Fruit fly (Drosophila melanogaster) whole organism, embryonic: ENCODE results near the gene HDAC1.

ENCODE experiments used
- ATbp ChIP-seq: fragments of 200-800 bp; sonication (Bioruptor generic); optimal IDR thresholded peaks from 2 replicates; lab custom pipeline; 2017; ENCODE audit warnings: missing biosample characterization, mild to moderate bottlenecking, missing genetic modification characterization, missing genetic modification reagents
- Atf-2 ChIP-seq: fragments of 200-800 bp; sonication (Bioruptor generic); optimal IDR thresholded peaks from 2 replicates; lab custom pipeline; 2016; ENCODE audit warnings: missing biosample characterization, missing genetic modification characterization
- C15 ChIP-seq: fragments of 200-800 bp; sonication (Bioruptor generic); IDR thresholded peaks from 3 replicates; pipeline ENCODE4 v1.3.6; 2022; ENCODE audit warnings: missing biosample characterization, missing genetic modification characterization
- CG10366 ChIP-seq: fragments of 200-800 bp; sonication (Bioruptor generic); IDR thresholded peaks from 2 replicates; pipeline ENCODE4 v1.3.6; 2022; ENCODE audit warnings: missing biosample characterization, missing genetic modification characterization
- CG10462 ChIP-seq: fragments of 200-800 bp; sonication (Bioruptor generic); optimal IDR thresholded peaks from 2 replicates; lab custom pipeline; 2016; ENCODE audit warnings: missing biosample characterization, missing genetic modification characterization
- CG11560 ChIP-seq: fragments of 200-800 bp; sonication (Bioruptor generic); IDR thresholded peaks from 3 replicates; pipeline ENCODE4 v1.3.6; 2022; ENCODE audit warnings: missing biosample characterization, missing genetic modification characterization
- CG11695 ChIP-seq: fragments of 200-800 bp; sonication (Bioruptor generic); IDR thresholded peaks from 3 replicates; pipeline ENCODE4 v1.3.6; 2022; ENCODE audit warnings: missing biosample characterization, missing genetic modification characterization
- CG12236 ChIP-seq: fragments of 200-800 bp; sonication (Bioruptor generic); optimal IDR thresholded peaks from 2 replicates; lab custom pipeline; 2016; ENCODE audit warnings: missing biosample characterization, missing genetic modification characterization
- CG13296 ChIP-seq: fragments of 200-800 bp; sonication (Bioruptor generic); optimal IDR thresholded peaks from 3 replicates; lab custom pipeline; 2018; ENCODE audit warnings: missing biosample characterization, mild to moderate bottlenecking, missing genetic modification characterization
- CG14965 ChIP-seq: fragments of 200-800 bp; sonication (Bioruptor generic); optimal IDR thresholded peaks from 2 replicates; lab custom pipeline; 2016; ENCODE audit warnings: missing biosample characterization, missing genetic modification characterization, borderline replicate concordance
- CG17361 ChIP-seq: fragments of 200-800 bp; sonication (Bioruptor generic); IDR thresholded peaks from 3 replicates; pipeline ENCODE4 v1.3.6; 2022; ENCODE audit warnings: missing biosample characterization, missing genetic modification characterization
- CG18476 ChIP-seq: fragments of 200-800 bp; sonication (Bioruptor generic); optimal IDR thresholded peaks from 2 replicates; lab custom pipeline; 2016; ENCODE audit warnings: missing biosample characterization, mild to moderate bottlenecking, missing genetic modification characterization
- CG2116 ChIP-seq: fragments of 200-800 bp; sonication (Bioruptor generic); optimal IDR thresholded peaks from 3 replicates; lab custom pipeline; 2018; ENCODE audit warnings: missing biosample characterization, mild to moderate bottlenecking, missing genetic modification characterization
- CG2129 ChIP-seq: fragments of 200-800 bp; sonication (Bioruptor generic); IDR thresholded peaks from 2 replicates; pipeline ENCODE4 v1.3.6; 2022; ENCODE audit warnings: missing biosample characterization, missing genetic modification characterization; ENCODE audit not compliant: partially characterized antibody
- CG2202 ChIP-seq: fragments of 200-800 bp; sonication (Bioruptor generic); optimal IDR thresholded peaks from 2 replicates; lab custom pipeline; 2018; ENCODE audit warnings: missing biosample characterization, mild to moderate bottlenecking, missing genetic modification characterization
- CG31388 ChIP-seq: fragments of 200-800 bp; sonication (Bioruptor generic); optimal IDR thresholded peaks from 2 replicates; lab custom pipeline; 2016; ENCODE audit warnings: missing biosample characterization, missing genetic modification characterization
- CG3407 ChIP-seq: fragments of 200-800 bp; sonication (Bioruptor generic); optimal IDR thresholded peaks from 2 replicates; lab custom pipeline; 2018; ENCODE audit warnings: missing biosample characterization, mild to moderate bottlenecking, missing genetic modification characterization
- CG3847 ChIP-seq: fragments of 200-800 bp; sonication (Bioruptor generic); IDR thresholded peaks from 2 replicates; pipeline ENCODE4 v1.3.6; 2022; ENCODE audit warnings: missing biosample characterization, missing genetic modification characterization
- CG6689 ChIP-seq: fragments of 200-800 bp; sonication (Bioruptor generic); IDR thresholded peaks from 2 replicates; pipeline ENCODE4 v1.3.6; 2022; ENCODE audit warnings: missing biosample characterization, missing genetic modification characterization
- CG9215 ChIP-seq: fragments of 200-800 bp; sonication (Bioruptor generic); IDR thresholded peaks from 2 replicates; pipeline ENCODE4 v1.3.6; 2022; ENCODE audit warnings: missing biosample characterization, missing genetic modification characterization
- CoRest ChIP-seq: fragments of 200-800 bp; sonication (Bioruptor generic); optimal IDR thresholded peaks from 3 replicates; lab custom pipeline; 2018; ENCODE audit warnings: missing biosample characterization, mild to moderate bottlenecking, missing genetic modification characterization, moderate library complexity
- Hsf ChIP-seq: fragments of 200-800 bp; sonication (Bioruptor generic); optimal IDR thresholded peaks from 3 replicates; lab custom pipeline; 2016; ENCODE audit warnings: missing biosample characterization, missing genetic modification characterization
- NK7.1 ChIP-seq: fragments of 200-800 bp; sonication (Bioruptor generic); optimal IDR thresholded peaks from 3 replicates; lab custom pipeline; 2016; ENCODE audit warnings: missing biosample characterization, missing genetic modification characterization
- Oaz ChIP-seq: fragments of 200-800 bp; sonication (Bioruptor generic); IDR thresholded peaks from 2 replicates; pipeline ENCODE4 v1.3.6; 2022; ENCODE audit warnings: missing biosample characterization, missing genetic modification characterization
- Poxn ChIP-seq: fragments of 200-800 bp; sonication (Bioruptor generic); IDR thresholded peaks from 2 replicates; pipeline ENCODE4 v1.3.6; 2022; ENCODE audit warnings: missing biosample characterization, missing genetic modification characterization
- Taf1 ChIP-seq: fragments of 200-800 bp; sonication (Bioruptor generic); IDR thresholded peaks from 2 replicates; pipeline ENCODE4 v1.3.6; 2022; ENCODE audit warnings: missing biosample characterization, missing genetic modification characterization
- Usf ChIP-seq: fragments of 200-800 bp; sonication (Bioruptor generic); optimal IDR thresholded peaks from 2 replicates; lab custom pipeline; 2017; ENCODE audit warnings: missing genotype, missing biosample characterization, missing genetic modification characterization
- Xrp1 ChIP-seq: fragments of 200-800 bp; sonication (Bioruptor generic); IDR thresholded peaks from 2 replicates; pipeline ENCODE4 v1.3.6; 2022; ENCODE audit warnings: missing biosample characterization, missing genetic modification characterization
- al ChIP-seq: fragments of 200-800 bp; sonication (Bioruptor generic); IDR thresholded peaks from 2 replicates; pipeline ENCODE4 v1.3.6; 2022; ENCODE audit warnings: missing biosample characterization, missing genetic modification characterization
- az2 ChIP-seq: fragments of 200-800 bp; sonication (Bioruptor generic); optimal IDR thresholded peaks from 3 replicates; lab custom pipeline; 2016; ENCODE audit warnings: missing biosample characterization, missing genetic modification characterization
- cwo ChIP-seq: fragments of 200-800 bp; sonication (Bioruptor generic); optimal IDR thresholded peaks from 3 replicates; lab custom pipeline; 2017; ENCODE audit warnings: missing biosample characterization, missing genetic modification characterization, mild to moderate bottlenecking, moderate library complexity, missing genetic modification reagents
- dan ChIP-seq: fragments of 200-800 bp; sonication (Bioruptor generic); IDR thresholded peaks from 2 replicates; pipeline ENCODE4 v1.3.6; 2022; ENCODE audit warnings: missing biosample characterization, missing genetic modification characterization
- dati ChIP-seq: fragments of 200-800 bp; sonication (Bioruptor generic); IDR thresholded peaks from 2 replicates; pipeline ENCODE4 v1.3.6; 2022; ENCODE audit warnings: missing biosample characterization, missing genetic modification characterization
- dmrt99B ChIP-seq: fragments of 200-800 bp; sonication (Bioruptor generic); optimal IDR thresholded peaks from 2 replicates; lab custom pipeline; 2018; ENCODE audit warnings: missing biosample characterization, mild to moderate bottlenecking, missing genetic modification characterization, moderate library complexity
- gsb-n ChIP-seq: fragments of 200-800 bp; sonication (Bioruptor generic); optimal IDR thresholded peaks from 3 replicates; lab custom pipeline; 2018; ENCODE audit warnings: missing biosample characterization, mild to moderate bottlenecking, missing genetic modification characterization
- ham ChIP-seq: fragments of 200-800 bp; sonication (Bioruptor generic); IDR thresholded peaks from 2 replicates; pipeline ENCODE4 v1.3.6; 2022; ENCODE audit warnings: missing biosample characterization, missing genetic modification characterization
- hb ChIP-seq: fragments of 200-800 bp; sonication (Bioruptor generic); IDR thresholded peaks from 3 replicates; pipeline ENCODE4 v1.3.6; 2022; ENCODE audit warnings: missing biosample characterization, missing genetic modification characterization; ENCODE audit not compliant: partially characterized antibody
- kah ChIP-seq: fragments of 200-800 bp; sonication (Bioruptor generic); optimal IDR thresholded peaks from 2 replicates; lab custom pipeline; 2018; ENCODE audit warnings: missing biosample characterization, mild to moderate bottlenecking, missing genetic modification characterization
- lmd ChIP-seq: fragments of 200-800 bp; sonication (Bioruptor generic); IDR thresholded peaks from 2 replicates; pipeline ENCODE4 v1.3.6; 2022; ENCODE audit warnings: missing biosample characterization, missing genetic modification characterization
- nau ChIP-seq: fragments of 200-800 bp; sonication (Bioruptor generic); optimal IDR thresholded peaks from 3 replicates; lab custom pipeline; 2017; ENCODE audit warnings: missing biosample characterization, mild to moderate bottlenecking, missing genetic modification characterization, missing genetic modification reagents
- oc ChIP-seq: fragments of 200-800 bp; sonication (Bioruptor generic); optimal IDR thresholded peaks from 2 replicates; lab custom pipeline; 2018; ENCODE audit warnings: missing biosample characterization, mild to moderate bottlenecking, missing genetic modification characterization, moderate library complexity
- pfk ChIP-seq: fragments of 200-800 bp; sonication (Bioruptor generic); optimal IDR thresholded peaks from 2 replicates; lab custom pipeline; 2018; ENCODE audit warnings: missing biosample characterization, mild to moderate bottlenecking, missing genetic modification characterization, moderate library complexity
- phol ChIP-seq: fragments of 200-800 bp; sonication (Bioruptor generic); optimal IDR thresholded peaks from 3 replicates; lab custom pipeline; 2018; ENCODE audit warnings: missing biosample characterization, mild to moderate bottlenecking, missing genetic modification characterization, moderate library complexity
- pnt ChIP-seq: fragments of 200-800 bp; sonication (Bioruptor generic); optimal IDR thresholded peaks from 3 replicates; lab custom pipeline; 2016; ENCODE audit warnings: missing biosample characterization, missing genetic modification characterization
- prd ChIP-seq, 3 experiments: fragments of >200 bp in 2 of 3; fragments of 200-800 bp in 1 of 3; sonication (Bioruptor generic) in 1 of 3; optimal IDR thresholded peaks in 2 of 3; IDR thresholded peaks in 1 of 3; 2 replicates in 2 of 3; 3 replicates in 1 of 3; pipeline versions ENCODE4 v1.3.6 to Lab custom; 2017 to 2022; ENCODE audit warnings: missing biosample characterization in 1 of 3, missing genetic modification characterization in 1 of 3
- rib ChIP-seq: fragments of 200-800 bp; sonication (Bioruptor generic); IDR thresholded peaks from 2 replicates; pipeline ENCODE4 v1.3.6; 2022; ENCODE audit warnings: missing biosample characterization, missing genetic modification characterization
- tio ChIP-seq: fragments of 200-800 bp; sonication (Bioruptor generic); optimal IDR thresholded peaks from 2 replicates; lab custom pipeline; 2017; ENCODE audit warnings: missing biosample characterization, missing genetic modification characterization, inconsistent platforms
- tup ChIP-seq: fragments of 200-800 bp; sonication (Bioruptor generic); optimal IDR thresholded peaks from 2 replicates; lab custom pipeline; 2016; ENCODE audit warnings: missing biosample characterization, mild to moderate bottlenecking, missing genetic modification characterization, moderate library complexity
- unpg ChIP-seq: fragments of 200-800 bp; sonication (Bioruptor generic); optimal IDR thresholded peaks from 3 replicates; lab custom pipeline; 2018; ENCODE audit warnings: missing biosample characterization, mild to moderate bottlenecking, missing genetic modification characterization, moderate library complexity
- vnd ChIP-seq: fragments of 200-800 bp; sonication (Bioruptor generic); IDR thresholded peaks from 3 replicates; pipeline ENCODE4 v1.3.6; 2022; ENCODE audit warnings: missing biosample characterization, missing genetic modification characterization; ENCODE audit not compliant: partially characterized antibody
- zen ChIP-seq: fragments of 200-800 bp; sonication (Bioruptor generic); optimal IDR thresholded peaks from 3 replicates; lab custom pipeline; 2018; ENCODE audit warnings: missing biosample characterization, mild to moderate bottlenecking, missing genetic modification characterization, moderate library complexity

HDAC1 gene

DNA sequence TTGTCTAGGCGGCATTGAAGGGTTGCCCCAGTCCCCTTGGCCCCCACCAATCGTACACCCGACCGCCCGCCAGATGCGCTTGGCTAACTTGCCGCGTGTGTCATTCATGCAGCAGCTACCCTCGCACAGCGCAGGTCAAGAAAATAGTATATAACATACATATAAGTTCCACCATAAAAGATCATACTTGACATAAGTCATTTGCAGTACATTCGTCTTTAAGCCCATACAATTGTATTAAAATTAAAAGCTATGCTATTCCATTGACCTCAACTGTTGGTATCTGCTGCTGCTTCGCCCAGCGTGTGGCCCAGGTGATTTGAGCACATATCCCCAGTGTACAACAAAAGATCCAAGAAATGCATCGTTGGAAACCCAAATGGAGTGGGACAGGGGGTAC is 15.2 kb upstream of the HDAC1 start (continued):
- TF ChIP-seq oc (tag; lab: Kevin White, UChicago) = peak; percentile 74
- peak; percentile 63 for TF ChIP-seq tio (GFP tag; lab: Kevin White, UChicago)
- TF ChIP-seq CG6689 (GFP tag; lab: Robert Waterston, UW) = peak; percentile 81
- TF ChIP-seq zen (tag; lab: Kevin White, UChicago) = peak; percentile 60
- 0 out of 2 replicates have a peak, but pooled peaks have one; percentile 34 for TF ChIP-seq Taf1 (GFP tag; lab: Robert Waterston, UW)
- TF ChIP-seq ham (GFP tag; lab: Robert Waterston, UW) = no peak
- peak; percentile 32 for TF ChIP-seq CG10462
- no peak for TF ChIP-seq al (GFP tag; lab: Robert Waterston, UW)
- TF ChIP-seq CG9215 (GFP tag; lab: Robert Waterston, UW) = no peak
- TF ChIP-seq ATbp (GFP tag; lab: Kevin White, UChicago) = peak; percentile 80
- peak; percentile 73 for TF ChIP-seq dmrt99B (tag; lab: Kevin White, UChicago)
- TF ChIP-seq dan = peak; percentile 81
- TF ChIP-seq Usf (GFP tag; lab: Kevin White, UChicago) = peak; percentile 20
- no peak for TF ChIP-seq CG3847 (GFP tag; lab: Robert Waterston, UW)
- peak; percentile 56 for TF ChIP-seq nau (GFP tag; lab: Kevin White, UChicago)
- TF ChIP-seq Poxn = no peak
- no peak for TF ChIP-seq NK7.1 (GFP tag; lab: Kevin White, UChicago)
- peak; percentile 77 for TF ChIP-seq CG10366 (GFP tag; lab: Robert Waterston, UW)
- TF ChIP-seq phol (tag; lab: Kevin White, UChicago) = peak; percentile 76
- TF ChIP-seq CoRest (tag; lab: Kevin White, UChicago) = peak; percentile 54
- TF ChIP-seq hb (GFP tag; lab: Robert Waterston, UW) = no peak
- TF ChIP-seq Oaz (GFP tag; lab: Robert Waterston, UW) = no peak
- TF ChIP-seq pnt (GFP tag; lab: Kevin White, UChicago) = peak; percentile 66
- TF ChIP-seq lmd (GFP tag; lab: Robert Waterston, UW) = peak; percentile 67
- TF ChIP-seq gsb-n (tag; lab: Kevin White, UChicago) = peak; percentile 80
- TF ChIP-seq CG14965 (GFP tag; lab: Kevin White, UChicago) = no peak
- no peak for TF ChIP-seq pfk (GFP tag; lab: Kevin White, UChicago)
- TF ChIP-seq cwo = no peak
- peak; percentile 13 for TF ChIP-seq CG2116 (GFP tag; lab: Kevin White, UChicago)
- TF ChIP-seq CG31388 (GFP tag; lab: Kevin White, UChicago) = peak; percentile 35
- peak; percentile 67 for TF ChIP-seq Atf-2 (GFP tag; lab: Kevin White, UChicago)
- peak; percentile 62 for TF ChIP-seq CG2202 (tag; lab: Kevin White, UChicago)
- TF ChIP-seq prd (optimal IDR thresholded peaks at IDR 0.05; lab: Kevin White, UChicago) = no peak
- TF ChIP-seq prd (GFP tag; IDR thresholded peaks at IDR 0.05; lab: Robert Waterston, UW) = peak; percentile 89
- peak; percentile 73 for TF ChIP-seq CG3407 (GFP tag; lab: Kevin White, UChicago)
- no peak for TF ChIP-seq CG2129 (GFP tag; lab: Robert Waterston, UW)
- no peak for TF ChIP-seq C15
- TF ChIP-seq az2 (GFP tag; lab: Kevin White, UChicago) = peak; percentile 82
- TF ChIP-seq CG18476 (GFP tag; lab: Kevin White, UChicago) = peak; percentile 53
- peak; percentile 58 for TF ChIP-seq CG12236
- peak; percentile 68 for TF ChIP-seq Hsf
- peak; percentile 71 for TF ChIP-seq CG11695 (GFP tag; lab: Robert Waterston, UW)
- peak; percentile 79 for TF ChIP-seq unpg (GFP tag; lab: Kevin White, UChicago)
- peak; percentile 73; the same call in 2 of the 3 replicates for TF ChIP-seq CG17361 (GFP tag; lab: Robert Waterston, UW)
- no peak for TF ChIP-seq CG13296 (GFP tag; lab: Kevin White, UChicago)
- TF ChIP-seq dati (GFP tag; lab: Robert Waterston, UW) = 0 out of 2 replicates have a peak, but pooled peaks have one; percentile 32
- peak; percentile 89 for TF ChIP-seq Xrp1 (GFP tag; lab: Robert Waterston, UW)
- no peak for TF ChIP-seq vnd (GFP tag; lab: Robert Waterston, UW)
- TF ChIP-seq CG11560 = 0 out of 3 replicates have a peak, but pooled peaks have one; percentile 46
- no peak for TF ChIP-seq rib
- TF ChIP-seq tup (GFP tag; lab: Kevin White, UChicago) = peak; percentile 42
- no peak for TF ChIP-seq kah (GFP tag; lab: Kevin White, UChicago)
